Worm (Caenorhabditis elegans): ENCODE measurements around the gene F35D11.3.

F35D11.3 gene

ce11 chrII:4575579-4575978 is 32.6 kb upstream of the F35D11.3 start:
- TF ChIP-seq T22C8.4 (GFP tag; IDR thresholded peaks at IDR 0.05) (no peak), tab-1 (GFP tag; IDR thresholded peaks at IDR 0.05) (no peak), ztf-23 (GFP tag; IDR thresholded peaks at IDR 0.05) (no peak)

ce11 chrII:4577391-4577790 is 30.8 kb upstream of the F35D11.3 start:
- TF ChIP-seq ztf-29 (GFP tag; IDR thresholded peaks at IDR 0.05) = no peak
- TF ChIP-seq cog-1 (tag; optimal IDR thresholded peaks at IDR 0.05) = no peak
- TF ChIP-seq med-1 (GFP tag; optimal IDR thresholded peaks at IDR 0.05; ENCODE audit: insufficient read depth) = no peak
- no peak for TF ChIP-seq T22C8.4 (GFP tag; IDR thresholded peaks at IDR 0.05)
- TF ChIP-seq ref-1 (GFP tag; conservative IDR thresholded peaks at IDR 0.05) = no peak
- TF ChIP-seq klf-2 (GFP tag; conservative IDR thresholded peaks at IDR 0.05) = no peak
- no peak for TF ChIP-seq tab-1 (GFP tag; IDR thresholded peaks at IDR 0.05)
- no peak for TF ChIP-seq ztf-23 (GFP tag; IDR thresholded peaks at IDR 0.05)
- TF ChIP-seq flt-1 (GFP tag; IDR thresholded peaks at IDR 0.05) = no peak

- no peak for TF ChIP-seq klf-2 (GFP tag; conservative IDR thresholded peaks at IDR 0.05)
- no peak for TF ChIP-seq ztf-23 (GFP tag; IDR thresholded peaks at IDR 0.05)
- no peak for TF ChIP-seq flt-1 (GFP tag; IDR thresholded peaks at IDR 0.05)
- TF ChIP-seq T22C8.4 (GFP tag; IDR thresholded peaks at IDR 0.05) = no peak
- no peak for TF ChIP-seq cog-1 (tag; optimal IDR thresholded peaks at IDR 0.05)
- no peak for TF ChIP-seq tab-1 (GFP tag; IDR thresholded peaks at IDR 0.05)
- no peak for TF ChIP-seq med-1 (GFP tag; optimal IDR thresholded peaks at IDR 0.05; ENCODE audit: insufficient read depth)
Observed at ce11 chrII:4579375-4579774, 28.8 kb upstream of the F35D11.3 start.

DNA sequence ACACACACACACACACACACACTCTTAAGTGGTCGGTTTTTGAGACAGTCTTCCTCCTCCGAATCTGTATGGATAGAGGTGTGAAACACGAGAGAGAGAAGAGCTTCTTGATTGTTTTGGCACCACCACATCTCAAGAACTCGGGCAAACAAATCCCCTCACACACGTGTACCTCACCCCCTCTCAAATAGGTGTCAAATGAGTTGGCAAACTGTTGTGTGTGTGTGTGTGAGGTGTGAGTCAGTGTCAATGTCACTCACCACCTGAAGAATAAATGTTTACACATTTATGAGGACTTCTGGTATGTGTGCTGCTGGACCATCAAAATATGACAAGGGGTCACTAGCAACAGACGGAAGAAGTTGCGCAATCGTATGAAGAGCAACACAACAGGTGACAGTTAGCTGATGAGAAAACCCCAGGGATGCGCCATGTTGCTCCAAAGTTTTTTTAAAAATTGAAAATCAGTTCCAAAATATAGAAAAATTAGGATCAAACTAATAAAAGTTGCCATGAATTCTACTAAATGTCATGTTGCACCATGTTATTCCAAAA is 28.2 kb upstream of the F35D11.3 start:
- TF ChIP-seq cog-1 (tag; optimal IDR thresholded peaks at IDR 0.05) = no peak
- peak; percentile 13; the same call in 1 of the 2 replicates for TF ChIP-seq flt-1 (GFP tag; IDR thresholded peaks at IDR 0.05)
- no peak for TF ChIP-seq klf-2 (GFP tag; conservative IDR thresholded peaks at IDR 0.05)
- no peak for TF ChIP-seq med-1 (GFP tag; optimal IDR thresholded peaks at IDR 0.05; ENCODE audit: insufficient read depth)
- no peak for TF ChIP-seq ztf-23 (GFP tag; IDR thresholded peaks at IDR 0.05)
- TF ChIP-seq ref-1 (GFP tag; conservative IDR thresholded peaks at IDR 0.05) = no peak
- no peak for TF ChIP-seq T22C8.4 (GFP tag; IDR thresholded peaks at IDR 0.05)
- TF ChIP-seq tab-1 (GFP tag; IDR thresholded peaks at IDR 0.05) = no peak

DNA sequence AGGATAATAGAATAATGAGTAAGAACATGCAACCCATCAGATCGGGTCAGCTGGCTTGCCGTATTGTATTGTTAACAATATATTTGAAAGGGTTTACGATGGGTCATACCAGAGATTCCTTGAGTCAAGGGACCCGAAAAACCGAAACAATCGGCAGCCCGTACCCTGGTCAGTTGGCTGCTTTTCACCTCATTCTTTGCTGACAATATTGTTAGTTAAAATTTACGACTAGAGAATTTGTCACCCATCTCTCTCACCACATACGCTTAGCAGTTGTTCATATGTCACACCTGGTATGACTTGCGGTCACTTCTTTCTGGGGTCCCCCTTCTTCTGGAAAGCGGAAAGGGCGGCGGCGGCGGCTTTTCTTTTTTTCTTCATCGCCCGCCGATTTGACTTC is 27.1 kb upstream of the F35D11.3 start:
- TF ChIP-seq T22C8.4 (GFP tag; IDR thresholded peaks at IDR 0.05) = no peak
- no peak for TF ChIP-seq klf-2 (GFP tag; conservative IDR thresholded peaks at IDR 0.05)
- no peak for TF ChIP-seq ztf-29 (GFP tag; IDR thresholded peaks at IDR 0.05)
- TF ChIP-seq med-1 (GFP tag; optimal IDR thresholded peaks at IDR 0.05; ENCODE audit: insufficient read depth) = no peak
- no peak for TF ChIP-seq ztf-23 (GFP tag; IDR thresholded peaks at IDR 0.05)
- no peak for TF ChIP-seq ref-1 (GFP tag; conservative IDR thresholded peaks at IDR 0.05)
- TF ChIP-seq cog-1 (tag; optimal IDR thresholded peaks at IDR 0.05) = no peak
- TF ChIP-seq tab-1 (GFP tag; IDR thresholded peaks at IDR 0.05) = no peak
- TF ChIP-seq flt-1 (GFP tag; IDR thresholded peaks at IDR 0.05) = no peak

DNA sequence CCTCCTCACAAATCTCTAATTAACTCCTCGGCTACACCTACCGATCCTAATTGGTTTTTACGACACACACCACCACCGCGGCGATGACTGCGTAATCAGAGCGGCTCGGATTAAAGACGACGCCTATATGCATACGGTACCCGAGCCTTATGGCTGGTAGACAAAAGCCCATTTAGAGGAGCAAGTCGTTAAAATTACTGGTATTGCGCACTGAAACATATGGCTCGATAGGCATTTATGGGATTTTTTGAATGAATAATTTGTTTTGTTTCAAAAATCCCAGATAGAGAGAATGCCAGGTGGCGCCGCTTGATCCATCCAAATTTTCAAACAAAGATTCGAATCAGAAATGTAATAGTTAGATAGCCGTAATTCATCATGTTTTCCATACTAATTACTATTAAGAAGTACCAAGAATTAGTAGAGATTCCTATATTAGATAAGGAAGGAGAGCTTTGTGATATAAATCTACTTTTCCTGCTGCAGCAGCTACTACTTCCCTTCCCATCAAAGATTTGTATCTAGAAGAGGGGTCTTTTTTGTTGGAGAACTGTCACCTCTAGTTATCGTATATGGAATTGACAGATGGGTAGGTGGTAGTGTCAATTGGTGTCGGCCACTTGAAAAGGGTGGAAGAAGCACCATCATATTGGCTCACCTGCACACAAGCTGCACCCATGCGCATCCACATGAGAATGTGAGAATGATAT is 24.8 kb upstream of the F35D11.3 start:
- TF ChIP-seq med-1 (GFP tag; optimal IDR thresholded peaks at IDR 0.05; ENCODE audit: insufficient read depth) (no peak), flt-1 (GFP tag; IDR thresholded peaks at IDR 0.05) (no peak), ztf-29 (GFP tag; IDR thresholded peaks at IDR 0.05) (no peak), ref-1 (GFP tag; conservative IDR thresholded peaks at IDR 0.05) (no peak), tab-1 (GFP tag; IDR thresholded peaks at IDR 0.05) (no peak), ztf-23 (GFP tag; IDR thresholded peaks at IDR 0.05) (no peak)

DNA sequence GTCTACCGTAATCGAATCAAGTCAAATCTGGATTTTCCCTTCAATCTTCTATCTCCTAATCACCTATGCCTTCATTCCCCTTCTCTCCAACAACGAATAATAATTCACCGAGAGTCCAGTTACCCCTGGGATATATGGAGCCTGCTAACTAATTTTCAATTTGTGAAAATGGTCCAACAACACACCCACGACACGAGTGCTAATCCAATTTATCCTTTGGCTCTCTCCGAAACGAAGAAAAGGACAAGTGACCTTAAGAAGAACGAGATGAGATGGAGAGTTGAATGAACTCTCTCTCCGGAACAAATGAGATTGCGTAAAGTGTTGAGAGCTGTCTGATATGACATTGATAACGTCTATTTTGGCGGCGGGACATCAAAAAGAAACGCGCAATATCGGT is 23.9 kb upstream of the F35D11.3 start:
- TF ChIP-seq ztf-29 (GFP tag; IDR thresholded peaks at IDR 0.05) = no peak

ce11 chrII:4585327-4585726 is 22.8 kb upstream of the F35D11.3 start:
- TF ChIP-seq ref-1 (GFP tag; conservative IDR thresholded peaks at IDR 0.05) (0 out of 2 replicates have a peak, but pooled peaks have one; percentile 25), T22C8.4 (GFP tag; IDR thresholded peaks at IDR 0.05) (no peak), flt-1 (GFP tag; IDR thresholded peaks at IDR 0.05) (0 out of 2 replicates have a peak, but pooled peaks have one; percentile 27)

DNA sequence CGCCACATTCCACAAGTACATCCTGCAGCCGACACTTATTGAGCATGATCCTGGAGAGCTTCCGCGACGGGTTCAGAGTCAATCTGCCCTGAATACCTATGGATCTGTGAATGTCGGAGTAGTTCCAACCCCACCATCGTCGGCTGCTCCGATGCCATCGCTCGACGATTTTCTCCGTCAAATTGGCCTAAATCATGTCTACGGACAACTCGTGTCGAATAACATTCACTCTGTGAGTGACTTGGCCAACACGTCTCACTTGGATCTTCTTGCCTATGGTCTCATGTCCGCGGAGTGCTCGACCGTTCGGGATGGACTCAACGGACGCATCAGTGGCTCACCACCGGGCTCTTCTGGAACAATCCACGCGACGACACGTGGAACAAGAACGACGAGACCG is 18.1 kb upstream of the F35D11.3 start:
- TF ChIP-seq T22C8.4 (GFP tag; IDR thresholded peaks at IDR 0.05) = no peak
- no peak for TF ChIP-seq tab-1 (GFP tag; IDR thresholded peaks at IDR 0.05)
- no peak for TF ChIP-seq ztf-23 (GFP tag; IDR thresholded peaks at IDR 0.05)
- TF ChIP-seq flt-1 (GFP tag; IDR thresholded peaks at IDR 0.05) = no peak
- TF ChIP-seq ztf-29 (GFP tag; IDR thresholded peaks at IDR 0.05) = no peak
- TF ChIP-seq cog-1 (tag; optimal IDR thresholded peaks at IDR 0.05) = no peak
- TF ChIP-seq ref-1 (GFP tag; conservative IDR thresholded peaks at IDR 0.05) = no peak
- TF ChIP-seq klf-2 (GFP tag; conservative IDR thresholded peaks at IDR 0.05) = no peak
- TF ChIP-seq med-1 (GFP tag; optimal IDR thresholded peaks at IDR 0.05; ENCODE audit: insufficient read depth) = no peak

- TF ChIP-seq flt-1 (GFP tag; IDR thresholded peaks at IDR 0.05) = no peak
- TF ChIP-seq ztf-23 (GFP tag; IDR thresholded peaks at IDR 0.05) = no peak
- no peak for TF ChIP-seq ztf-29 (GFP tag; IDR thresholded peaks at IDR 0.05)
- no peak for TF ChIP-seq tab-1 (GFP tag; IDR thresholded peaks at IDR 0.05)
- TF ChIP-seq klf-2 (GFP tag; conservative IDR thresholded peaks at IDR 0.05) = no peak
- TF ChIP-seq T22C8.4 (GFP tag; IDR thresholded peaks at IDR 0.05) = no peak
- TF ChIP-seq cog-1 (tag; optimal IDR thresholded peaks at IDR 0.05) = no peak
- TF ChIP-seq ref-1 (GFP tag; conservative IDR thresholded peaks at IDR 0.05) = no peak
- TF ChIP-seq med-1 (GFP tag; optimal IDR thresholded peaks at IDR 0.05; ENCODE audit: insufficient read depth) = no peak
Observed at ce11 chrII:4590660-4591059, 17.5 kb upstream of the F35D11.3 start.
